Fruit fly (Drosophila melanogaster) whole organism, embryonic: ENCODE measurements around the gene Vinc.

Experiments
- CG1233 ChIP-seq: fragments of 200-800 bp; sonication (Bioruptor generic); optimal IDR thresholded peaks from 4 replicates; lab custom pipeline; 2018; ENCODE audit warnings: missing biosample characterization, mild to moderate bottlenecking, missing genetic modification characterization
- CG32767 ChIP-seq: fragments of 200-800 bp; sonication (Bioruptor generic); IDR thresholded peaks from 2 replicates; pipeline ENCODE4 v1.3.6; 2022; ENCODE audit warnings: missing biosample characterization, missing genetic modification characterization
- HLH54F ChIP-seq: fragments of 200-800 bp; sonication (Bioruptor generic); optimal IDR thresholded peaks from 3 replicates; lab custom pipeline; 2016; ENCODE audit warnings: missing biosample characterization, missing genetic modification characterization
- Hmx ChIP-seq: fragments of 200-800 bp; sonication (Bioruptor generic); optimal IDR thresholded peaks from 2 replicates; lab custom pipeline; 2016; ENCODE audit warnings: missing biosample characterization, missing genetic modification characterization
- Lpt ChIP-seq: fragments of >200 bp; optimal IDR thresholded peaks from 2 replicates; lab custom pipeline; 2018; ENCODE audit warnings: missing biosample characterization, missing genetic modification characterization
- Taf1 ChIP-seq: fragments of 200-800 bp; sonication (Bioruptor generic); IDR thresholded peaks from 2 replicates; pipeline ENCODE4 v1.3.6; 2022; ENCODE audit warnings: missing biosample characterization, missing genetic modification characterization
- lab ChIP-seq: fragments of 200-800 bp; sonication (Bioruptor generic); optimal IDR thresholded peaks from 3 replicates; lab custom pipeline; 2017; ENCODE audit warnings: missing biosample characterization, missing genetic modification characterization, mild to moderate bottlenecking, moderate library complexity, missing genetic modification reagents
- nerfin-1 ChIP-seq: fragments of 200-800 bp; sonication (Bioruptor generic); optimal IDR thresholded peaks from 3 replicates; lab custom pipeline; 2019; ENCODE audit warnings: missing biosample characterization, mild to moderate bottlenecking, missing genetic modification characterization, moderate library complexity
- sqz ChIP-seq: fragments of 200-800 bp; sonication (Bioruptor generic); optimal IDR thresholded peaks from 3 replicates; lab custom pipeline; 2018; ENCODE audit warnings: missing biosample characterization, mild to moderate bottlenecking, missing genetic modification characterization

DNA sequence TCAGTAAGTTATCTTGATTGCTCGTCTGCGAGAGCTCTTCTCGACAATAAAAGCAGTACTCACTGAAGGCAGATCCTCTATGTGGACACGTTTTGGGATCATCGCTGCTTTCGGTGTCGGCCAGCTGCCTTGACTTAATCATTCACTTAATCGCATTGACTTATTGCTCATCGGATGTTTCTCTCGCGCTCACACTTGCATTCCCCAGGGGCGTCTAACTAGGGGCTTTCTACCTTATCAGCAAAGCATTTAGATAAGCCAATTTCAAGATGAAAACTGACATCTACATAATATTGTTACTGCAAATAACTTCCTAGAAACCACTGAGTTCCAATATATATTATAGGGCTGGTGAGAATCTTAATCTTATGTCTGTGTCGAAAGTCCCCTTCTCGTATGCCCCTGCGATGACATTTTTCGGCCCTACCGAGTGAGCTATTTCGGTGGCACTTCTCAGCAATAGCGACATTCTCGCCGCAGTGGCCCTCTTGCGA lies 10.0 kb downstream of the Vinc start:
- no peak for TF ChIP-seq Taf1
- TF ChIP-seq Hmx = no peak
- no peak for TF ChIP-seq Lpt (GFP tag; lab: Kevin White, UChicago)
- no peak for TF ChIP-seq CG32767 (GFP tag; lab: Robert Waterston, UW)
- TF ChIP-seq HLH54F (GFP tag; lab: Kevin White, UChicago) = no peak
- TF ChIP-seq lab (GFP tag; lab: Kevin White, UChicago) = no peak
- no peak for TF ChIP-seq CG1233 (GFP tag; lab: Kevin White, UChicago)
- no peak for TF ChIP-seq nerfin-1
- TF ChIP-seq sqz (GFP tag; lab: Kevin White, UChicago) = no peak
